Worm (Caenorhabditis elegans) whole organism, L4 larva: ENCODE results near the gene Y37D8A.3.

Source experiments
- F37D6.2 ChIP-seq: sonication (generic microtip); optimal IDR thresholded peaks from 2 replicates; lab custom pipeline; 2016; ENCODE audit warnings: mild to moderate bottlenecking, missing genetic modification characterization, missing compliant biosample characterization
- R02D3.7 ChIP-seq: fragments of 150-350 bp; sonication (generic microtip); optimal IDR thresholded peaks from 3 replicates; lab custom pipeline; 2014; ENCODE audit warnings: missing biosample characterization, missing genetic modification characterization
- dpl-1 ChIP-seq: fragments of 150-350 bp; optimal IDR thresholded peaks from 2 replicates; lab custom pipeline; 2014; ENCODE audit warnings: missing biosample characterization, missing genetic modification reagents, missing genetic modification characterization
- egl-27 ChIP-seq: sonication (generic microtip); optimal IDR thresholded peaks from 3 replicates; lab custom pipeline; 2017; ENCODE audit warnings: missing biosample characterization, missing genetic modification reagents, missing genetic modification characterization
- lin-39 ChIP-seq: fragments of 150-350 bp; optimal IDR thresholded peaks from 2 replicates; lab custom pipeline; 2014; ENCODE audit warnings: missing biosample characterization, missing genetic modification reagents, missing genetic modification characterization
- mep-1 ChIP-seq: fragments of 150-350 bp; sonication (generic microtip); optimal IDR thresholded peaks from 3 replicates; lab custom pipeline; 2014; ENCODE audit warnings: missing biosample characterization, missing genetic modification characterization
- nhr-10 ChIP-seq: fragments of 150-350 bp; optimal IDR thresholded peaks from 2 replicates; lab custom pipeline; 2014; ENCODE audit warnings: missing biosample characterization, missing genetic modification characterization
- nhr-28 ChIP-seq: fragments of 150-350 bp; optimal IDR thresholded peaks from 2 replicates; lab custom pipeline; 2014; ENCODE audit warnings: missing biosample characterization, missing genetic modification characterization
- nhr-6 ChIP-seq: fragments of 150-350 bp; optimal IDR thresholded peaks from 2 replicates; lab custom pipeline; 2014; ENCODE audit warnings: missing biosample characterization, missing genetic modification characterization
- pha-4 ChIP-seq, 2 experiments: fragments of 150-350 bp in 1 of 2; fragments of 200-800 bp in 1 of 2; sonication (Bioruptor generic) in 1 of 2; IDR thresholded peaks in 1 of 2; optimal IDR thresholded peaks in 1 of 2; 2 replicates each; pipeline versions ENCODE4 v1.3.6 to Lab custom; 2014 to 2022; ENCODE audit warnings: missing genetic modification characterization in 2 of 2, missing genetic modification reagents in 2 of 2, missing biosample characterization in 1 of 2, missing compliant biosample characterization in 1 of 2
- pqm-1 ChIP-seq: sonication (generic microtip); optimal IDR thresholded peaks from 2 replicates; lab custom pipeline; 2017; ENCODE audit warnings: missing biosample characterization, missing genetic modification characterization
- snpc-4 ChIP-seq: fragments of 150-350 bp; optimal IDR thresholded peaks from 2 replicates; lab custom pipeline; 2014; ENCODE audit warnings: missing biosample characterization, missing genetic modification characterization

DNA sequence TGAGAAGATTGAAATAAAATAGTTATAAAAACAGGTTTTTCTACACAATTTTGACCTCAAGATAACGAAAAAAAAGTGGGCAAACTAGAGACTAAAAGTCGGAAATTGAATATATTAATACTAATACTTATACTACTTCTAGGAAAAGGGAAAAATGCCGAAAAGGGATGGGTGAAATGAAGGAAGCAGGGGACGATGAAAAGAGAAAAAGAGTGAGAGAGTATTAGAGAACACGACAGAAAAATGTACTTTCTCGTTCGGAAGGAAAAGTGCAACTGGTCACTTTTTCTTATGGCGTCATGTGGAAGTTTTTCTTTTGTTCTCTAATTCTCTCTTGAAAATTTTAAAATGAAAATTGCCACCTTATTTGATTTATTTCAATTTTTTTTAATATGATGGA is 12.2 kb downstream of the Y37D8A.3 start:
- no peak for TF ChIP-seq snpc-4 (tag; lab: Kevin White, UChicago)
- no peak for TF ChIP-seq nhr-10 (tag; lab: Kevin White, UChicago)
- peak; percentile 80 for TF ChIP-seq nhr-28 (tag; lab: Kevin White, UChicago)
- no peak for TF ChIP-seq egl-27 (tag; lab: Kevin White, UChicago)
- no peak for TF ChIP-seq F37D6.2
- peak; percentile 24 for TF ChIP-seq dpl-1 (GFP tag; lab: Kevin White, UChicago)
- no peak for TF ChIP-seq lin-39
- peak; percentile 30; the same call in 1 of the 2 replicates for TF ChIP-seq pha-4 (GFP tag; IDR thresholded peaks at IDR 0.05; lab: Robert Waterston, UW)
- TF ChIP-seq pha-4 (tag; optimal IDR thresholded peaks at IDR 0.05; lab: Kevin White, UChicago): no peak
- TF ChIP-seq mep-1 (tag; lab: Kevin White, UChicago): peak; percentile 72
- no peak for TF ChIP-seq nhr-6
- TF ChIP-seq R02D3.7 (tag; lab: Kevin White, UChicago): no peak
- no peak for TF ChIP-seq pqm-1 (tag; lab: Kevin White, UChicago)
